Fruit fly (Drosophila melanogaster) whole organism, embryonic: ENCODE measurements around the gene CG43689.

Source experiments
- Atf3 ChIP-seq: fragments of 200-800 bp; sonication (Bioruptor generic); optimal IDR thresholded peaks from 3 replicates; lab custom pipeline; 2016; ENCODE audit warnings: missing biosample characterization, missing genetic modification characterization
- C15 ChIP-seq: fragments of 200-800 bp; sonication (Bioruptor generic); IDR thresholded peaks from 3 replicates; pipeline ENCODE4 v1.3.6; 2022; ENCODE audit warnings: missing biosample characterization, missing genetic modification characterization
- CG10462 ChIP-seq: fragments of 200-800 bp; sonication (Bioruptor generic); optimal IDR thresholded peaks from 2 replicates; lab custom pipeline; 2016; ENCODE audit warnings: missing biosample characterization, missing genetic modification characterization
- CG11247 ChIP-seq: fragments of 200-800 bp; sonication (Bioruptor generic); IDR thresholded peaks from 2 replicates; pipeline ENCODE4 v1.3.6; 2022; ENCODE audit warnings: missing biosample characterization, missing genetic modification characterization
- CG11504 ChIP-seq: fragments of 200-800 bp; sonication (Bioruptor generic); optimal IDR thresholded peaks from 3 replicates; lab custom pipeline; 2019; ENCODE audit warnings: missing biosample characterization, mild to moderate bottlenecking, missing genetic modification characterization, moderate library complexity
- CG12769 ChIP-seq: fragments of 200-800 bp; sonication (Bioruptor generic); optimal IDR thresholded peaks from 2 replicates; lab custom pipeline; 2019; ENCODE audit warnings: missing biosample characterization, mild to moderate bottlenecking, missing genetic modification characterization, moderate library complexity
- CG13123 ChIP-seq: fragments of 200-800 bp; sonication (Bioruptor generic); optimal IDR thresholded peaks from 2 replicates; lab custom pipeline; 2016; ENCODE audit warnings: missing biosample characterization, missing genetic modification characterization
- CG13424 ChIP-seq: fragments of 200-800 bp; sonication (Bioruptor generic); optimal IDR thresholded peaks from 2 replicates; lab custom pipeline; 2019; ENCODE audit warnings: missing biosample characterization, mild to moderate bottlenecking, missing genetic modification characterization, moderate library complexity
- CG15073 ChIP-seq: fragments of 200-800 bp; sonication (Bioruptor generic); optimal IDR thresholded peaks from 2 replicates; lab custom pipeline; 2016; ENCODE audit warnings: missing biosample characterization, missing genetic modification characterization
- CG17359 ChIP-seq: fragments of 200-800 bp; sonication (Bioruptor generic); optimal IDR thresholded peaks from 3 replicates; lab custom pipeline; 2018; ENCODE audit warnings: missing biosample characterization, mild to moderate bottlenecking, missing genetic modification characterization, moderate library complexity
- CG17912 ChIP-seq: fragments of 200-800 bp; sonication (Bioruptor generic); optimal IDR thresholded peaks from 2 replicates; lab custom pipeline; 2018; ENCODE audit warnings: missing biosample characterization, mild to moderate bottlenecking, missing genetic modification characterization
- CG2712 ChIP-seq: fragments of 200-800 bp; optimal IDR thresholded peaks from 3 replicates; lab custom pipeline; 2019; ENCODE audit warnings: missing biosample characterization, mild to moderate bottlenecking, missing genetic modification characterization, moderate library complexity
- CG31388 ChIP-seq: fragments of 200-800 bp; sonication (Bioruptor generic); optimal IDR thresholded peaks from 2 replicates; lab custom pipeline; 2016; ENCODE audit warnings: missing biosample characterization, missing genetic modification characterization
- CG3847 ChIP-seq: fragments of 200-800 bp; sonication (Bioruptor generic); IDR thresholded peaks from 2 replicates; pipeline ENCODE4 v1.3.6; 2022; ENCODE audit warnings: missing biosample characterization, missing genetic modification characterization
- CG4617 ChIP-seq: fragments of 200-800 bp; sonication (Bioruptor generic); optimal IDR thresholded peaks from 3 replicates; lab custom pipeline; 2016; ENCODE audit warnings: missing biosample characterization, missing genetic modification characterization, borderline replicate concordance
- CG4730 ChIP-seq: fragments of 200-800 bp; sonication (Bioruptor generic); IDR thresholded peaks from 2 replicates; pipeline ENCODE4 v1.3.6; 2022; ENCODE audit warnings: missing biosample characterization, missing genetic modification characterization
- CG5245 ChIP-seq: fragments of 200-800 bp; sonication (Bioruptor generic); optimal IDR thresholded peaks from 3 replicates; lab custom pipeline; 2016; ENCODE audit warnings: missing biosample characterization, missing genetic modification characterization
- CG5953 ChIP-seq: fragments of 200-800 bp; sonication (Bioruptor generic); IDR thresholded peaks from 2 replicates; pipeline ENCODE4 v1.3.6; 2022; ENCODE audit warnings: missing biosample characterization, missing genetic modification characterization
- CG7745 ChIP-seq: fragments of 200-800 bp; sonication (Bioruptor generic); optimal IDR thresholded peaks from 2 replicates; lab custom pipeline; 2018; ENCODE audit warnings: missing biosample characterization, mild to moderate bottlenecking, missing genetic modification characterization, moderate library complexity
- CG9215 ChIP-seq: fragments of 200-800 bp; sonication (Bioruptor generic); IDR thresholded peaks from 2 replicates; pipeline ENCODE4 v1.3.6; 2022; ENCODE audit warnings: missing biosample characterization, missing genetic modification characterization
- Chrac-16 ChIP-seq: fragments of 200-800 bp; sonication (Bioruptor generic); optimal IDR thresholded peaks from 3 replicates; lab custom pipeline; 2016; ENCODE audit warnings: missing biosample characterization, missing genetic modification characterization
- CoRest ChIP-seq: fragments of 200-800 bp; sonication (Bioruptor generic); optimal IDR thresholded peaks from 3 replicates; lab custom pipeline; 2018; ENCODE audit warnings: missing biosample characterization, mild to moderate bottlenecking, missing genetic modification characterization, moderate library complexity
- Dfd ChIP-seq, 2 experiments: fragments of >200 bp; optimal IDR thresholded peaks; 2 replicates each; lab custom pipeline; 2017; ENCODE audit warnings: missing biosample characterization in 2 of 2, missing genetic modification characterization in 2 of 2
- Dip2 ChIP-seq: fragments of 200-800 bp; sonication (Bioruptor generic); IDR thresholded peaks from 2 replicates; pipeline ENCODE4 v1.3.6; 2022; ENCODE audit warnings: missing biosample characterization, missing genetic modification characterization
- Dll ChIP-seq: fragments of 200-800 bp; sonication (Bioruptor generic); IDR thresholded peaks from 4 replicates; pipeline ENCODE4 v1.3.6; 2022; ENCODE audit warnings: missing biosample characterization, missing genetic modification characterization; ENCODE audit not compliant: partially characterized antibody
- Dref ChIP-seq: fragments of 200-800 bp; sonication (Bioruptor generic); IDR thresholded peaks from 2 replicates; pipeline ENCODE4 v1.3.6; 2022; ENCODE audit warnings: missing biosample characterization, missing genetic modification characterization
- HLH4C ChIP-seq: fragments of 200-800 bp; sonication (Bioruptor generic); IDR thresholded peaks from 3 replicates; pipeline ENCODE4 v1.3.6; 2022; ENCODE audit warnings: missing biosample characterization, missing genetic modification characterization; ENCODE audit not compliant: partially characterized antibody
- Hr78 ChIP-seq, 2 experiments: fragments of 200-800 bp in 1 of 2; fragments of >200 bp in 1 of 2; sonication (Bioruptor generic) in 1 of 2; optimal IDR thresholded peaks; 2 replicates each; lab custom pipeline; 2017 to 2019; ENCODE audit warnings: missing biosample characterization in 2 of 2, missing genetic modification characterization in 2 of 2, mild to moderate bottlenecking in 1 of 2, moderate library complexity in 1 of 2
- Jarid2 ChIP-seq: fragments of 200-800 bp; sonication (Bioruptor generic); optimal IDR thresholded peaks from 3 replicates; lab custom pipeline; 2017; ENCODE audit warnings: mild to moderate bottlenecking, missing biosample characterization, missing genetic modification reagents, missing genetic modification characterization
- Oaz ChIP-seq: fragments of 200-800 bp; sonication (Bioruptor generic); IDR thresholded peaks from 2 replicates; pipeline ENCODE4 v1.3.6; 2022; ENCODE audit warnings: missing biosample characterization, missing genetic modification characterization
- Tbp ChIP-seq: fragments of >200 bp; optimal IDR thresholded peaks from 2 replicates; lab custom pipeline; 2018; ENCODE audit warnings: missing biosample characterization, missing genetic modification characterization
- croc ChIP-seq: fragments of 200-800 bp; sonication (Bioruptor generic); conservative IDR thresholded peaks from 3 replicates; pipeline ENCODE4 v1.3.6; 2022; ENCODE audit warnings: missing biosample characterization, missing genetic modification characterization
- crol ChIP-seq: fragments of 200-800 bp; sonication (Bioruptor generic); IDR thresholded peaks from 2 replicates; pipeline ENCODE4 v1.3.6; 2022; ENCODE audit warnings: missing biosample characterization, missing genetic modification characterization
- dysf ChIP-seq: fragments of 200-800 bp; sonication (Bioruptor generic); IDR thresholded peaks from 3 replicates; pipeline ENCODE4 v1.3.6; 2022; ENCODE audit warnings: missing biosample characterization, missing genetic modification characterization
- fru ChIP-seq: fragments of >200 bp; optimal IDR thresholded peaks from 2 replicates; lab custom pipeline; 2017
- gfzf ChIP-seq: fragments of 200-800 bp; sonication (Bioruptor generic); optimal IDR thresholded peaks from 2 replicates; lab custom pipeline; 2016; ENCODE audit warnings: missing biosample characterization, mild to moderate bottlenecking, missing genetic modification characterization, moderate library complexity
- ind ChIP-seq: fragments of 200-800 bp; sonication (Bioruptor generic); optimal IDR thresholded peaks from 3 replicates; lab custom pipeline; 2016; ENCODE audit warnings: missing biosample characterization, missing genetic modification characterization
- kah ChIP-seq: fragments of 200-800 bp; sonication (Bioruptor generic); optimal IDR thresholded peaks from 2 replicates; lab custom pipeline; 2018; ENCODE audit warnings: missing biosample characterization, mild to moderate bottlenecking, missing genetic modification characterization
- kay ChIP-seq: fragments of 200-800 bp; sonication (Bioruptor generic); optimal IDR thresholded peaks from 2 replicates; lab custom pipeline; 2016; ENCODE audit warnings: missing biosample characterization, missing genetic modification characterization
- mirr ChIP-seq: fragments of 200-800 bp; sonication (Bioruptor generic); optimal IDR thresholded peaks from 3 replicates; lab custom pipeline; 2018; ENCODE audit warnings: missing biosample characterization, mild to moderate bottlenecking, missing genetic modification characterization
- mld ChIP-seq: fragments of 200-800 bp; sonication (Bioruptor generic); IDR thresholded peaks from 3 replicates; pipeline ENCODE4 v1.3.6; 2022; ENCODE audit warnings: missing biosample characterization, missing genetic modification characterization; ENCODE audit not compliant: partially characterized antibody
- nom ChIP-seq: fragments of 200-800 bp; sonication (Bioruptor generic); optimal IDR thresholded peaks from 2 replicates; lab custom pipeline; 2017; ENCODE audit warnings: missing biosample characterization, missing genetic modification characterization, mild to moderate bottlenecking, moderate library complexity, missing genetic modification reagents
- odd ChIP-seq: fragments of 200-800 bp; sonication (Bioruptor generic); optimal IDR thresholded peaks from 2 replicates; lab custom pipeline; 2017; ENCODE audit warnings: missing biosample characterization, mild to moderate bottlenecking, missing genetic modification characterization
- prd ChIP-seq, 3 experiments: fragments of >200 bp in 2 of 3; fragments of 200-800 bp in 1 of 3; sonication (Bioruptor generic) in 1 of 3; optimal IDR thresholded peaks in 2 of 3; IDR thresholded peaks in 1 of 3; 2 replicates in 2 of 3; 3 replicates in 1 of 3; pipeline versions ENCODE4 v1.3.6 to Lab custom; 2017 to 2022; ENCODE audit warnings: missing biosample characterization in 1 of 3, missing genetic modification characterization in 1 of 3
- pros ChIP-seq: fragments of 200-800 bp; sonication (Bioruptor generic); optimal IDR thresholded peaks from 3 replicates; lab custom pipeline; 2019; ENCODE audit warnings: missing biosample characterization, mild to moderate bottlenecking, missing genetic modification characterization, moderate library complexity
- slou ChIP-seq: fragments of 200-800 bp; sonication (Bioruptor generic); optimal IDR thresholded peaks from 3 replicates; lab custom pipeline; 2016; ENCODE audit warnings: missing biosample characterization, missing genetic modification characterization
- sr ChIP-seq: fragments of 200-800 bp; sonication (Bioruptor generic); IDR thresholded peaks from 3 replicates; pipeline ENCODE4 v1.3.6; 2022; ENCODE audit warnings: missing biosample characterization, missing genetic modification characterization
- tin ChIP-seq: fragments of 200-800 bp; sonication (Bioruptor generic); optimal IDR thresholded peaks from 3 replicates; lab custom pipeline; 2016; ENCODE audit warnings: missing biosample characterization, missing genetic modification characterization
- unpg ChIP-seq: fragments of 200-800 bp; sonication (Bioruptor generic); optimal IDR thresholded peaks from 3 replicates; lab custom pipeline; 2018; ENCODE audit warnings: missing biosample characterization, mild to moderate bottlenecking, missing genetic modification characterization, moderate library complexity

The CG43689 gene

DNA sequence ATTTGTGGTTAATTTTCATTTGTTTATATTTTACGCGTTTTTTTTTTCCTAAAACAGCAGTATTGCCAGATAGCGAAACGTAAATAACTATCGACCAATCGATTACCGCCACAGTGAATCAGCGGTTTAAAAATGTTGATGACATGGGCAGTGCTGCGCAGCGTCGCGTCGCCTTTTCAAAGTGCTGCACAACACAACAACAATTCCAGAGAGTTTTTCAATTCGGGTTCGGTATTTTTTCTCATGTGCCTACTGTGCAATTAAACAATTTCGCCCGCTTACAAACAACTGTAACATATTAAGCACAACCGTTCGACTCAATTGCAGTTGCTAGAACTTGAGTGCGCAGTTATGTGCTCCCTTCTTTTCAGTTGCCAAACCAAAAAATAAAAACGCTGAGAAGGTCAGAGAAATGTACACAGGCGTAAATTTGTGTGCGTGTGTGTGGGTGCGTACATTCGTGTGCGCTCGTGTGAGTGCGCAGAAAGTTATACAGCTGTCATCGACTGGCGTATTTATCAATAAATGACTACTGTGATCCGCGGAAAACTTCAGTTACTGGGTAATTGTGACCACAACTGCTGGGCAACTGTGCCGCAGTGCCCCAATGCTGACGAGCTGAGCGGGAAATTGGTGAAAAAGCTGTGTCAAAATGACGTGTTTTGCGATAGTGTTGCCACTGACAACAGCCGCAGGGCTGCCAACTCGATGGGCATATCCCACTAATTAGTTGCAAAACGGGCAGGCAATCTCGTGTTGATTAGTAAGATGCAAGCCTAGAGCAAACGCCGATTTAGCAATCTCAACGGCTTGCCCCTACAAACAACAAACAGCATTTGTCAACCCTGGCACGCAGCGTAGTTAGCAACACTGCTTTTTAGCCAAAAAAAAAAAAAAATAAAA, 41.5 kb downstream of the CG43689 start, which contains the start of the genes tyf and Tip60 (continued):
- TF ChIP-seq CG12769 (tag; lab: Kevin White, UChicago) (no peak), gfzf (peak; percentile 46), mld (0 out of 3 replicates have a peak, but pooled peaks have one; percentile 16), CG11247 (GFP tag; lab: Robert Waterston, UW) (no peak), crol (GFP tag; lab: Robert Waterston, UW) (no peak), fru (no peak), Chrac-16 (no peak), CG17359 (tag; lab: Kevin White, UChicago) (peak; percentile 57), kah (no peak), CoRest (tag; lab: Kevin White, UChicago) (no peak), sr (GFP tag; lab: Robert Waterston, UW) (no peak), C15 (GFP tag; lab: Robert Waterston, UW) (no peak), Dref (peak; percentile 83), CG4617 (GFP tag; lab: Kevin White, UChicago) (peak; percentile 65), CG9215 (GFP tag; lab: Robert Waterston, UW) (no peak), CG5245 (GFP tag; lab: Kevin White, UChicago) (no peak), CG15073 (GFP tag; lab: Kevin White, UChicago) (no peak), CG13123 (GFP tag; lab: Kevin White, UChicago) (no peak), slou (GFP tag; lab: Kevin White, UChicago) (no peak), CG11504 (tag; lab: Kevin White, UChicago) (no peak), CG5953 (GFP tag; lab: Robert Waterston, UW) (no peak), CG3847 (GFP tag; lab: Robert Waterston, UW) (peak; percentile 53), kay (GFP tag; lab: Kevin White, UChicago) (peak; percentile 42), CG7745 (tag; lab: Kevin White, UChicago) (no peak), Dll (GFP tag; lab: Robert Waterston, UW) (peak; percentile 51; the same call in 3 of the 4 replicates), dysf (GFP tag; lab: Robert Waterston, UW) (no peak), pros (GFP tag; lab: Kevin White, UChicago) (no peak), CG31388 (no peak), unpg (GFP tag; lab: Kevin White, UChicago) (no peak), mirr (no peak), nom (GFP tag; lab: Kevin White, UChicago) (no peak), Atf3 (no peak), ind (no peak), odd (GFP tag; lab: Kevin White, UChicago) (no peak), Jarid2 (no peak), CG4730 (GFP tag; lab: Robert Waterston, UW) (no peak), tin (GFP tag; lab: Kevin White, UChicago) (peak; percentile 11), Tbp (no peak), HLH4C (GFP tag; lab: Robert Waterston, UW) (peak; percentile 67), Hr78 (GFP tag; optimal IDR thresholded peaks at IDR 0.05; lab: Kevin White, UChicago) (peak in 1 of 2 experiments; percentile 29), CG13424 (tag; lab: Kevin White, UChicago) (no peak), CG2712 (no peak), Oaz (no peak), prd (optimal IDR thresholded peaks at IDR 0.05; lab: Kevin White, UChicago) (no peak), prd (GFP tag; IDR thresholded peaks at IDR 0.05; lab: Robert Waterston, UW) (no peak), CG10462 (no peak), croc (GFP tag; lab: Robert Waterston, UW) (no peak), Dip2 (GFP tag; lab: Robert Waterston, UW) (no peak), CG17912 (GFP tag; lab: Kevin White, UChicago) (no peak), Dfd (GFP tag; optimal IDR thresholded peaks at IDR 0.05; lab: Kevin White, UChicago) (no peak)
